Fruit fly (Drosophila melanogaster): Measurements from ENCODE around the gene CG6244.

The CG6244 gene

DNA sequence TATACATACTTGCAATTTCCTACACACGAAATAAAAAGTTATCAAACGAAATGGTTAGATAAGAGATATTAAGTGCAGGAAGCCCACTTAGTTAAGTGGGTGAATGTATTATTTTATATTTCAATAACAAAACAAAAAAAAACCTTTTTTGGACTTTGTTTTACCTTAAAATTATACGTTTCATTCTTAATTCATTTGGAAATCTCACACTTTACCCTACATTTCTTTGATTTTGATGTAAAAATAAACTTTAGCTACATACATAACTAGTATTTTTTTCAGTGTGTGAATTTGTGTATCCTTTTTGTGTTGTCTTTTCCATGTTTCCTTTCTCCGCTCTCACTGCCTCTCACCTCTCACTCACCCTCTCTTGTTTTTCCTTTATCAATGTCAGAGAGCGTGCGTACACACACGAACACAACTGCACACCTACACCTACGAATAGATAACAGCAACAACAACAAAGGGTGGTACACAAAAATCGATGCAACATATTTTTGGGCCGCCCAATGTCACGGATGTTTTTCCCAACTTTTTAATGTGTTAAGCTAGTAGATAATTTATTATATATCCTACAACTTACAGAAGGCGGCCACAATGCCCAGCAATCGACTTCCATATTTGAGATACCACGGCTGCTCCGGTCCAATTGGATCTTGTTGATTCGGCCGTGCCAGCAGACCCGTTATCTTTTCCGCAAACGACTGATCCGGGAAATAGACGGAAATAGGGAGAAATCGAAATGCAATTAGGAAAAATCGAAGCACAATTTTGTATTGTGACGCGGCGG lies 7.4 kb downstream of the CG6244 start (continued):
- TF ChIP-seq ro (GFP tag; IDR thresholded peaks at IDR 0.05) (no peak), CG12219 (GFP tag; optimal IDR thresholded peaks at IDR 0.05) (peak; percentile 29), dmrt11E (tag; optimal IDR thresholded peaks at IDR 0.05) (peak; percentile 75), CG2120 (GFP tag; optimal IDR thresholded peaks at IDR 0.05) (peak; percentile 88), schlank (tag; optimal IDR thresholded peaks at IDR 0.05) (no peak), CG13296 (GFP tag; optimal IDR thresholded peaks at IDR 0.05) (peak; percentile 73), pnt (GFP tag; optimal IDR thresholded peaks at IDR 0.05) (peak; percentile 2), CG13775 (GFP tag; optimal IDR thresholded peaks at IDR 0.05) (peak; percentile 71), CG4360 (GFP tag; IDR thresholded peaks at IDR 0.05) (peak; percentile 98), dmrt99B (tag; optimal IDR thresholded peaks at IDR 0.05) (peak; percentile 84), klu (GFP tag; IDR thresholded peaks at IDR 0.05) (no peak), grn (GFP tag; optimal IDR thresholded peaks at IDR 0.05) (no peak), CG17385 (GFP tag; optimal IDR thresholded peaks at IDR 0.05) (peak; percentile 67), al (GFP tag; IDR thresholded peaks at IDR 0.05) (peak; percentile 42; the same call in 1 of the 2 replicates), CG14050 (GFP tag; IDR thresholded peaks at IDR 0.05) (peak; percentile 50; the same call in 1 of the 3 replicates), CG8944 (GFP tag; optimal IDR thresholded peaks at IDR 0.05) (peak; percentile 38), NK7.1 (GFP tag; optimal IDR thresholded peaks at IDR 0.05) (no peak), Elba2 (GFP tag; optimal IDR thresholded peaks at IDR 0.05) (no peak), jumu (GFP tag; optimal IDR thresholded peaks at IDR 0.05) (peak; percentile 19), CG12942 (GFP tag; optimal IDR thresholded peaks at IDR 0.05) (peak; percentile 51), gsb (GFP tag; IDR thresholded peaks at IDR 0.05) (no peak), CG18619 (GFP tag; optimal IDR thresholded peaks at IDR 0.05) (peak; percentile 74), CG14441 (GFP tag; IDR thresholded peaks at IDR 0.05) (0 out of 2 replicates have a peak, but pooled peaks have one; percentile 48), hb (GFP tag; IDR thresholded peaks at IDR 0.05; ENCODE audit: partially characterized antibody) (no peak), CG11696 (GFP tag; IDR thresholded peaks at IDR 0.05) (0 out of 2 replicates have a peak, but pooled peaks have one; percentile 6), D (optimal IDR thresholded peaks at IDR 0.05) (no peak), D (GFP tag; optimal IDR thresholded peaks at IDR 0.05) (peak; percentile 61), CG7556 (GFP tag; optimal IDR thresholded peaks at IDR 0.05) (peak; percentile 88), CG13624 (GFP tag; optimal IDR thresholded peaks at IDR 0.05) (peak; percentile 46), CG16813 (GFP tag; IDR thresholded peaks at IDR 0.05; ENCODE audit: partially characterized antibody) (no peak), Doc3 (GFP tag; IDR thresholded peaks at IDR 0.05; ENCODE audit: partially characterized antibody) (no peak), Asciz (GFP tag; optimal IDR thresholded peaks at IDR 0.05) (peak; percentile 24), CG15696 (tag; optimal IDR thresholded peaks at IDR 0.05) (peak; percentile 64), HmgD (GFP tag; optimal IDR thresholded peaks at IDR 0.05) (no peak), Nf-YA (GFP tag; IDR thresholded peaks at IDR 0.05) (no peak), ranshi (GFP tag; IDR thresholded peaks at IDR 0.05) (peak; percentile 63; the same call in 1 of the 2 replicates), corto (GFP tag; optimal IDR thresholded peaks at IDR 0.05) (no peak), GATAe (GFP tag; conservative IDR thresholded peaks at IDR 0.05) (no peak), Eip74EF (GFP tag; optimal IDR thresholded peaks at IDR 0.05) (peak in 1 of 2 experiments; percentile 62), org-1 (GFP tag; optimal IDR thresholded peaks at IDR 0.05) (peak; percentile 67), hbn (GFP tag; IDR thresholded peaks at IDR 0.05; ENCODE audit: partially characterized antibody) (no peak), kah (GFP tag; optimal IDR thresholded peaks at IDR 0.05) (peak; percentile 19), CG1602 (GFP tag; optimal IDR thresholded peaks at IDR 0.05) (peak; percentile 60), CG15601 (tag; optimal IDR thresholded peaks at IDR 0.05) (peak; percentile 51), slp2 (GFP tag; optimal IDR thresholded peaks at IDR 0.05) (peak; percentile 3), TFAM (GFP tag; optimal IDR thresholded peaks at IDR 0.05) (peak; percentile 1), Mes4 (GFP tag; optimal IDR thresholded peaks at IDR 0.05) (no peak), ase (GFP tag; IDR thresholded peaks at IDR 0.05) (0 out of 3 replicates have a peak, but pooled peaks have one; percentile 5), tx (GFP tag; optimal IDR thresholded peaks at IDR 0.05) (peak; percentile 51)

Data from whole organism, embryonic.